Fruit fly (Drosophila melanogaster): Measurements from ENCODE around the gene CadN2.

The CadN2 gene

dm6 chr2L:17784641-17785040 lies 90.4 kb downstream of the CadN2 start (continued):
- TF ChIP-seq CoRest (tag; optimal IDR thresholded peaks at IDR 0.05) = peak; percentile 57
- no peak for TF ChIP-seq CG11247 (GFP tag; IDR thresholded peaks at IDR 0.05)
- TF ChIP-seq Hr51 (GFP tag; optimal IDR thresholded peaks at IDR 0.05) = peak in 1 of 2 experiments; percentile 2
- TF ChIP-seq ci (GFP tag; IDR thresholded peaks at IDR 0.05) = no peak
- TF ChIP-seq abd-A (tag; optimal IDR thresholded peaks at IDR 0.05) = no peak
- TF ChIP-seq CG12942 (GFP tag; optimal IDR thresholded peaks at IDR 0.05) = no peak
- TF ChIP-seq klu (GFP tag; IDR thresholded peaks at IDR 0.05) = no peak
- no peak for TF ChIP-seq al (GFP tag; IDR thresholded peaks at IDR 0.05)
- TF ChIP-seq pzg (GFP tag; optimal IDR thresholded peaks at IDR 0.05) = no peak
- peak; percentile 22 for TF ChIP-seq p53 (GFP tag; optimal IDR thresholded peaks at IDR 0.05)
- no peak for TF ChIP-seq Mrtf (GFP tag; IDR thresholded peaks at IDR 0.05)
- TF ChIP-seq CkIIα-i1 (GFP tag; IDR thresholded peaks at IDR 0.05) = no peak
- TF ChIP-seq eve (GFP tag; optimal IDR thresholded peaks at IDR 0.05) = no peak
- TF ChIP-seq CG4328 (GFP tag; optimal IDR thresholded peaks at IDR 0.05) = no peak
- no peak for TF ChIP-seq BtbVII (GFP tag; optimal IDR thresholded peaks at IDR 0.05)
- TF ChIP-seq Trl (optimal IDR thresholded peaks at IDR 0.05) = no peak
- TF ChIP-seq Trl (GFP tag; optimal IDR thresholded peaks at IDR 0.05) = peak; percentile 14
- TF ChIP-seq CG10565 (GFP tag; optimal IDR thresholded peaks at IDR 0.05) = no peak
- TF ChIP-seq CG17186 (GFP tag; optimal IDR thresholded peaks at IDR 0.05) = no peak
- no peak for TF ChIP-seq Rx (GFP tag; IDR thresholded peaks at IDR 0.05)
- TF ChIP-seq CG4707 (GFP tag; optimal IDR thresholded peaks at IDR 0.05) = no peak
- no peak for TF ChIP-seq mld (GFP tag; IDR thresholded peaks at IDR 0.05; ENCODE audit: partially characterized antibody)
- TF ChIP-seq CG1233 (GFP tag; optimal IDR thresholded peaks at IDR 0.05) = no peak
- no peak for TF ChIP-seq CG33557 (GFP tag; optimal IDR thresholded peaks at IDR 0.05)
- TF ChIP-seq Doc2 (GFP tag; IDR thresholded peaks at IDR 0.05) = no peak
- TF ChIP-seq Chrac-16 (GFP tag; optimal IDR thresholded peaks at IDR 0.05) = no peak
- TF ChIP-seq CG31365 (tag; optimal IDR thresholded peaks at IDR 0.05) = no peak
- TF ChIP-seq en (GFP tag; optimal IDR thresholded peaks at IDR 0.05) = no peak
- TF ChIP-seq Ets65A (GFP tag) = peak; percentile 96
- peak; percentile 13 for TF ChIP-seq pnt (GFP tag; optimal IDR thresholded peaks at IDR 0.05)
- TF ChIP-seq Sin3A (optimal IDR thresholded peaks at IDR 0.05) = no peak
- TF ChIP-seq CG9727 (GFP tag; optimal IDR thresholded peaks at IDR 0.05) = no peak
- no peak for TF ChIP-seq CG15514 (GFP tag; optimal IDR thresholded peaks at IDR 0.05)
- TF ChIP-seq CG1529 (GFP tag; optimal IDR thresholded peaks at IDR 0.05) = no peak
- TF ChIP-seq CG15269 (tag; optimal IDR thresholded peaks at IDR 0.05) = no peak
- TF ChIP-seq CG13296 (GFP tag; optimal IDR thresholded peaks at IDR 0.05) = no peak
- TF ChIP-seq ase (GFP tag; IDR thresholded peaks at IDR 0.05) = no peak
- TF ChIP-seq dmrt99B (tag; optimal IDR thresholded peaks at IDR 0.05) = no peak
- TF ChIP-seq CG17829 (tag; optimal IDR thresholded peaks at IDR 0.05) = no peak
- no peak for TF ChIP-seq sd (tag; optimal IDR thresholded peaks at IDR 0.05)
- TF ChIP-seq Side (GFP tag; optimal IDR thresholded peaks at IDR 0.05) = no peak
- no peak for TF ChIP-seq CG8281 (tag; optimal IDR thresholded peaks at IDR 0.05)
- TF ChIP-seq Ssrp (tag; optimal IDR thresholded peaks at IDR 0.05) = peak; percentile 32
- TF ChIP-seq CG17802 (tag; optimal IDR thresholded peaks at IDR 0.05) = no peak
- TF ChIP-seq TFAM (GFP tag; optimal IDR thresholded peaks at IDR 0.05) = no peak
- TF ChIP-seq CG10654 (GFP tag; optimal IDR thresholded peaks at IDR 0.05) = no peak
- TF ChIP-seq chn (GFP tag; optimal IDR thresholded peaks at IDR 0.05) = peak; percentile 10
- TF ChIP-seq CG4360 (GFP tag; IDR thresholded peaks at IDR 0.05) = no peak
- peak; percentile 45 for TF ChIP-seq CG8290 (GFP tag; optimal IDR thresholded peaks at IDR 0.05)
- TF ChIP-seq CG8290 (tag; optimal IDR thresholded peaks at IDR 0.05) = peak in 1 of 2 experiments; percentile 74
- no peak for TF ChIP-seq CG10543 (GFP tag; optimal IDR thresholded peaks at IDR 0.05)
- no peak for TF ChIP-seq z (GFP tag; IDR thresholded peaks at IDR 0.05)
- no peak for TF ChIP-seq Mad (GFP tag; optimal IDR thresholded peaks at IDR 0.05)

All from whole organism, embryonic.